Worm (Caenorhabditis elegans) whole organism, late embryonic: ENCODE results near the gene dhcr-24.

Experiments used
- C08G9.2 ChIP-seq: sonication (generic microtip); optimal IDR thresholded peaks from 2 replicates; lab custom pipeline; 2016; ENCODE audit warnings: mild to moderate bottlenecking, missing genetic modification characterization, moderate library complexity, missing compliant biosample characterization
- F13H6.1 ChIP-seq: sonication (generic microtip); optimal IDR thresholded peaks from 2 replicates; lab custom pipeline; 2016; ENCODE audit warnings: missing genetic modification characterization, missing compliant biosample characterization
- K02D7.2 ChIP-seq: sonication (generic microtip); optimal IDR thresholded peaks from 2 replicates; lab custom pipeline; 2017; ENCODE audit warnings: mild to moderate bottlenecking, missing genetic modification characterization, missing compliant biosample characterization
- K09A11.1 ChIP-seq: sonication (generic microtip); optimal IDR thresholded peaks from 2 replicates; lab custom pipeline; 2017; ENCODE audit warnings: antibody characterized with exemption, mild to moderate bottlenecking, missing genetic modification characterization, missing compliant biosample characterization; ENCODE audit not compliant: insufficient read depth
- T23F11.4 ChIP-seq: fragments of 200-800 bp; sonication (Bioruptor generic); optimal IDR thresholded peaks from 2 replicates; lab custom pipeline; 2018; ENCODE audit warnings: mild to moderate bottlenecking, missing genetic modification characterization, missing compliant biosample characterization
- ceh-14 ChIP-seq: sonication (generic microtip); optimal IDR thresholded peaks from 2 replicates; lab custom pipeline; 2016; ENCODE audit warnings: missing genotype, missing genetic modification characterization, missing compliant biosample characterization
- ceh-18 ChIP-seq: sonication (generic microtip); optimal IDR thresholded peaks from 2 replicates; lab custom pipeline; 2016; ENCODE audit warnings: missing genetic modification characterization, missing compliant biosample characterization
- ceh-19 ChIP-seq: fragments of 200-800 bp; sonication (Bioruptor generic); optimal IDR thresholded peaks from 2 replicates; lab custom pipeline; 2018; ENCODE audit warnings: mild to moderate bottlenecking, missing genetic modification characterization, missing compliant biosample characterization
- ceh-2 ChIP-seq: sonication (generic microtip); optimal IDR thresholded peaks from 2 replicates; lab custom pipeline; 2016; ENCODE audit warnings: missing genotype, missing genetic modification characterization, missing compliant biosample characterization
- ceh-22 ChIP-seq: sonication (generic microtip); optimal IDR thresholded peaks from 2 replicates; lab custom pipeline; 2017; ENCODE audit warnings: missing biosample characterization, missing genetic modification characterization
- ceh-31 ChIP-seq: sonication (generic microtip); optimal IDR thresholded peaks from 2 replicates; lab custom pipeline; 2016; ENCODE audit warnings: missing genetic modification characterization, missing compliant biosample characterization
- ceh-34 ChIP-seq: sonication (generic microtip); optimal IDR thresholded peaks from 2 replicates; lab custom pipeline; 2016; ENCODE audit warnings: mild to moderate bottlenecking, missing genetic modification characterization, missing compliant biosample characterization
- ceh-45 ChIP-seq: fragments of 200-800 bp; sonication (Bioruptor generic); IDR thresholded peaks from 2 replicates; pipeline ENCODE4 v1.3.6; 2022; ENCODE audit warnings: missing genetic modification reagents, missing genetic modification characterization, missing compliant biosample characterization
- ceh-48 ChIP-seq: sonication (generic microtip); optimal IDR thresholded peaks from 2 replicates; lab custom pipeline; 2016; ENCODE audit warnings: missing genetic modification characterization, inconsistent platforms, missing compliant biosample characterization
- ceh-6 ChIP-seq: fragments of 200-800 bp; sonication (Bioruptor generic); optimal IDR thresholded peaks from 2 replicates; lab custom pipeline; 2018; ENCODE audit warnings: mild to moderate bottlenecking, missing genetic modification characterization, missing compliant biosample characterization
- ceh-9 ChIP-seq: sonication (generic microtip); optimal IDR thresholded peaks from 2 replicates; lab custom pipeline; 2016; ENCODE audit warnings: mild to moderate bottlenecking, missing genetic modification characterization, inconsistent platforms, missing compliant biosample characterization
- che-1 ChIP-seq: sonication (generic microtip); optimal IDR thresholded peaks from 2 replicates; lab custom pipeline; 2016; ENCODE audit warnings: mild to moderate bottlenecking, missing genetic modification characterization, missing compliant biosample characterization
- dve-1 ChIP-seq: sonication (generic microtip); optimal IDR thresholded peaks from 2 replicates; lab custom pipeline; 2017; ENCODE audit warnings: antibody characterized with exemption, mild to moderate bottlenecking, missing genetic modification characterization, missing compliant biosample characterization
- elt-2 ChIP-seq: sonication (generic microtip); optimal IDR thresholded peaks from 2 replicates; lab custom pipeline; 2016; ENCODE audit warnings: missing genetic modification reagents, missing genetic modification characterization, missing compliant biosample characterization
- elt-4 ChIP-seq: sonication (generic microtip); optimal IDR thresholded peaks from 2 replicates; lab custom pipeline; 2016; ENCODE audit warnings: missing genetic modification characterization, missing compliant biosample characterization
- ets-4 ChIP-seq: sonication (generic microtip); optimal IDR thresholded peaks from 2 replicates; lab custom pipeline; 2016; ENCODE audit warnings: missing genetic modification characterization, missing compliant biosample characterization
- eyg-1 ChIP-seq: sonication (generic microtip); optimal IDR thresholded peaks from 2 replicates; lab custom pipeline; 2016; ENCODE audit warnings: missing genotype, missing genetic modification characterization, missing compliant biosample characterization
- fax-1 ChIP-seq: sonication (generic microtip); optimal IDR thresholded peaks from 2 replicates; lab custom pipeline; 2016; ENCODE audit warnings: missing genotype, missing genetic modification characterization, missing compliant biosample characterization
- fkh-10 ChIP-seq: fragments of 150-350 bp; optimal IDR thresholded peaks from 2 replicates; lab custom pipeline; 2014; ENCODE audit warnings: missing biosample characterization, missing genetic modification reagents, missing genetic modification characterization
- gmeb-2 ChIP-seq: sonication (generic microtip); optimal IDR thresholded peaks from 2 replicates; lab custom pipeline; 2016; ENCODE audit warnings: missing genetic modification characterization, inconsistent platforms, missing compliant biosample characterization
- hlh-15 ChIP-seq: sonication (generic microtip); optimal IDR thresholded peaks from 2 replicates; lab custom pipeline; 2016; ENCODE audit warnings: missing genetic modification characterization, missing compliant biosample characterization
- hlh-30 ChIP-seq: sonication (generic microtip); optimal IDR thresholded peaks from 2 replicates; lab custom pipeline; 2017; ENCODE audit warnings: antibody characterized with exemption, missing genetic modification characterization, missing compliant biosample characterization; ENCODE audit not compliant: insufficient read depth
- hlh-6 ChIP-seq: sonication (generic microtip); optimal IDR thresholded peaks from 2 replicates; lab custom pipeline; 2016; ENCODE audit warnings: missing genotype, missing genetic modification characterization, missing compliant biosample characterization
- hlh-8 ChIP-seq: sonication (generic microtip); optimal IDR thresholded peaks from 2 replicates; lab custom pipeline; 2016; ENCODE audit warnings: missing genotype, missing genetic modification characterization, missing compliant biosample characterization
- lim-6 ChIP-seq: sonication (generic microtip); optimal IDR thresholded peaks from 2 replicates; lab custom pipeline; 2016; ENCODE audit warnings: missing genetic modification characterization, missing compliant biosample characterization
- madf-2 ChIP-seq: sonication (generic microtip); optimal IDR thresholded peaks from 2 replicates; lab custom pipeline; 2017; ENCODE audit warnings: missing genetic modification characterization, missing compliant biosample characterization
- nfya-1 ChIP-seq: sonication (generic microtip); optimal IDR thresholded peaks from 2 replicates; lab custom pipeline; 2017; ENCODE audit warnings: missing genetic modification characterization, mild to moderate bottlenecking, missing compliant biosample characterization, antibody characterized with exemption, moderate library complexity
- npax-4 ChIP-seq: sonication (generic microtip); optimal IDR thresholded peaks from 2 replicates; lab custom pipeline; 2016; ENCODE audit warnings: missing genetic modification characterization, missing compliant biosample characterization
- pag-3 ChIP-seq: sonication (generic microtip); optimal IDR thresholded peaks from 2 replicates; lab custom pipeline; 2016; ENCODE audit warnings: missing compliant biosample characterization, missing genetic modification characterization, borderline replicate concordance
- pat-9 ChIP-seq: fragments of 200-800 bp; sonication (Bioruptor generic); optimal IDR thresholded peaks from 2 replicates; lab custom pipeline; 2018; ENCODE audit warnings: mild to moderate bottlenecking, missing genetic modification characterization, moderate library complexity, missing compliant biosample characterization
- pha-2 ChIP-seq: sonication (generic microtip); optimal IDR thresholded peaks from 2 replicates; lab custom pipeline; 2017; ENCODE audit warnings: mild to moderate bottlenecking, missing genetic modification characterization, missing compliant biosample characterization
- pros-1 ChIP-seq: fragments of 150-350 bp; optimal IDR thresholded peaks from 2 replicates; lab custom pipeline; 2014; ENCODE audit warnings: missing biosample characterization, missing genetic modification reagents, missing genetic modification characterization
- ref-2 ChIP-seq: sonication (generic microtip); optimal IDR thresholded peaks from 2 replicates; lab custom pipeline; 2016; ENCODE audit warnings: missing genetic modification characterization, missing compliant biosample characterization
- rnt-1 ChIP-seq: sonication (generic microtip); optimal IDR thresholded peaks from 2 replicates; lab custom pipeline; 2016; ENCODE audit warnings: missing genetic modification characterization, missing compliant biosample characterization
- sdc-2 ChIP-seq: sonication (generic microtip); optimal IDR thresholded peaks from 2 replicates; lab custom pipeline; 2016; ENCODE audit warnings: missing genotype, missing genetic modification characterization, missing compliant biosample characterization
- sox-2 ChIP-seq: fragments of 200-800 bp; sonication (Bioruptor generic); IDR thresholded peaks from 2 replicates; pipeline ENCODE4 v1.3.6; 2022; ENCODE audit warnings: missing genetic modification reagents, missing genetic modification characterization, missing compliant biosample characterization
- syd-9 ChIP-seq: sonication (generic microtip); optimal IDR thresholded peaks from 2 replicates; lab custom pipeline; 2016; ENCODE audit warnings: mild to moderate bottlenecking, missing genetic modification characterization, moderate library complexity, missing compliant biosample characterization
- tbx-2 ChIP-seq: sonication (generic microtip); optimal IDR thresholded peaks from 2 replicates; lab custom pipeline; 2016; ENCODE audit warnings: missing genetic modification characterization, missing compliant biosample characterization
- tbx-7 ChIP-seq: sonication (generic microtip); optimal IDR thresholded peaks from 2 replicates; lab custom pipeline; 2016; ENCODE audit warnings: missing genotype, missing genetic modification characterization, missing compliant biosample characterization
- ttx-3 ChIP-seq: sonication (generic microtip); optimal IDR thresholded peaks from 2 replicates; lab custom pipeline; 2016; ENCODE audit warnings: missing genetic modification reagents, missing genetic modification characterization, missing compliant biosample characterization
- unc-42 ChIP-seq: sonication (generic microtip); optimal IDR thresholded peaks from 2 replicates; lab custom pipeline; 2016; ENCODE audit warnings: missing genotype, missing genetic modification characterization, missing compliant biosample characterization
- unc-55 ChIP-seq: sonication (generic microtip); optimal IDR thresholded peaks from 2 replicates; lab custom pipeline; 2017; ENCODE audit warnings: missing biosample characterization, missing genetic modification reagents, missing genetic modification characterization
- zip-5 ChIP-seq: sonication (generic microtip); optimal IDR thresholded peaks from 2 replicates; lab custom pipeline; 2016; ENCODE audit warnings: missing genetic modification characterization, missing compliant biosample characterization
- ztf-16 ChIP-seq: sonication (generic microtip); optimal IDR thresholded peaks from 2 replicates; lab custom pipeline; 2017; ENCODE audit warnings: missing genetic modification characterization, missing compliant biosample characterization

Gene dhcr-24

DNA sequence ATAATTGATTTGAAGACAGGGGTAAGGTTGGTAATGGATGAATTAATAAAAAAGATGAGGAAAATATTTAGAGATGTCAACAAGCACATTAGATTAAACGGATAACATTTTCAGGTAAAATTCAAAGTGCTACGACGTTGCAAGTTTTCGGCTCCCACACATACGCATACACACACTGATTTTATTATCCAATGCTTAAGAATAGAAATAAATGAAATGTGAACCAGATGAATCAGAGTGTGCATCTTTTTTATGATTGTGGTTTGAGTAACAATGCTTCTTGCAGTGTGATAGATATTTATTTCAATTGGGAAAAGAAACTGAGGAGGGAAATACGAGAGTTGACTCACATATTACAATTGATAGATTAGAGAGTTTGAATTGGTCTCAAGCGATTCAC is 25.2 kb downstream of the dhcr-24 start:
- TF ChIP-seq hlh-8 (tag; lab: Kevin White, UChicago) (peak; percentile 2), F13H6.1 (tag; lab: Kevin White, UChicago) (no peak)
- TF ChIP-seq, all 69 proteins: peak for 1

DNA sequence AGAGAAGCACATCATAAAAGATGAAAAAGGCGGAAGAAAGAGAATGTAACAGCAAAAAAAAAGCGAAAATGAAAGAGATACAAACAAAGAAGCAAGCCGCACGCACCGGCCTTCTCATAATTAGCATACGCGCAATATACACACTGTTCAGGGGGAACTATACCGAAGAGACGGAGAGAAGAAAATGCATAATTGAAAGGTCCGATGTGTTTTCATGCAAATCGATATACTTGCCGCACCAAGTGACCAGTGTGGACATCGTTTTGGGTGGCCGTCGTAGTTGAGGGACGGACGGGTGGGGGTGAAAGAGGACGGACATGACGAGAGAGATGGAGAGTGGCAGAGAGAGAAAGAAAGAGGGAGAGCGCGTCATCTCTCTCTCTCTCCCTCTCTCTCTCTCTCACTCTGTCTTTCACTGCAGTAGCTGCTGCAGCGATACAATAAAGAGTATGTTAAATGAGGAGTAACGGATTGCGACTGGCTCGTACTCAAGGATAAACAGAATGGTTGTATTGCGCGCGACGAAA is 27.6 kb downstream of the dhcr-24 start:
- no peak for TF ChIP-seq fax-1 (tag; lab: Kevin White, UChicago)
- TF ChIP-seq ref-2 (tag; lab: Kevin White, UChicago), result peak; percentile 81
- TF ChIP-seq sdc-2, result peak; percentile 77
- TF ChIP-seq unc-55 (GFP tag; lab: Kevin White, UChicago), result peak; percentile 97
- TF ChIP-seq ets-4 (tag; lab: Kevin White, UChicago), result peak; percentile 35
- TF ChIP-seq ceh-48, result peak; percentile 78
- peak; percentile 71 for TF ChIP-seq ceh-22 (tag; lab: Kevin White, UChicago)
- no peak for TF ChIP-seq che-1 (tag; lab: Kevin White, UChicago)
- TF ChIP-seq gmeb-2, result no peak
- TF ChIP-seq pha-2, result peak; percentile 38
- peak; percentile 10 for TF ChIP-seq madf-2 (tag; lab: Kevin White, UChicago)
- no peak for TF ChIP-seq npax-4
- peak; percentile 75 for TF ChIP-seq ceh-19
- TF ChIP-seq hlh-30 (tag; lab: Kevin White, UChicago), result peak; percentile 71
- peak; percentile 56 for TF ChIP-seq pros-1 (tag; lab: Kevin White, UChicago)
- peak; percentile 34 for TF ChIP-seq T23F11.4
- no peak for TF ChIP-seq hlh-8 (tag; lab: Kevin White, UChicago)
- peak; percentile 87 for TF ChIP-seq ceh-34 (tag; lab: Kevin White, UChicago)
- peak; percentile 89 for TF ChIP-seq tbx-2 (tag; lab: Kevin White, UChicago)
- peak; percentile 48 for TF ChIP-seq C08G9.2 (tag; lab: Kevin White, UChicago)
- TF ChIP-seq ceh-18, result peak; percentile 91
- peak; percentile 19 for TF ChIP-seq K09A11.1
- peak; percentile 58 for TF ChIP-seq ceh-14 (tag; lab: Kevin White, UChicago)
- peak; percentile 96 for TF ChIP-seq ceh-31 (tag; lab: Kevin White, UChicago)
- peak; percentile 61 for TF ChIP-seq syd-9 (tag; lab: Kevin White, UChicago)
- TF ChIP-seq hlh-15 (tag; lab: Kevin White, UChicago), result no peak
- TF ChIP-seq pag-3 (tag; lab: Kevin White, UChicago), result no peak
- no peak for TF ChIP-seq elt-4 (tag; lab: Kevin White, UChicago)
- TF ChIP-seq rnt-1, result peak; percentile 68
- peak; percentile 17 for TF ChIP-seq ceh-6
- TF ChIP-seq ztf-16 (tag; lab: Kevin White, UChicago), result peak; percentile 40
- no peak for TF ChIP-seq ttx-3
- TF ChIP-seq ceh-9 (tag; lab: Kevin White, UChicago), result no peak
- TF ChIP-seq F13H6.1 (tag; lab: Kevin White, UChicago), result peak; percentile 87
- TF ChIP-seq eyg-1 (tag; lab: Kevin White, UChicago), result peak; percentile 38
- TF ChIP-seq zip-5 (tag; lab: Kevin White, UChicago), result no peak
- TF ChIP-seq unc-42 (tag; lab: Kevin White, UChicago), result peak; percentile 86
- TF ChIP-seq hlh-6, result peak; percentile 35
- no peak for TF ChIP-seq pat-9 (tag; lab: Kevin White, UChicago)
- TF ChIP-seq fkh-10 (GFP tag; lab: Kevin White, UChicago), result no peak
- peak; percentile 19 for TF ChIP-seq elt-2 (tag; lab: Kevin White, UChicago)
- TF ChIP-seq dve-1 (tag; lab: Kevin White, UChicago), result peak; percentile 67
- TF ChIP-seq sox-2 (GFP tag; lab: Robert Waterston, UW), result no peak; the same call in 1 of the 2 replicates
- no peak for TF ChIP-seq ceh-45 (GFP tag; lab: Robert Waterston, UW)
- TF ChIP-seq K02D7.2 (tag; lab: Kevin White, UChicago), result no peak
- peak; percentile 50 for TF ChIP-seq ceh-2
- no peak for TF ChIP-seq lim-6 (tag; lab: Kevin White, UChicago)
- peak; percentile 88 for TF ChIP-seq nfya-1 (tag; lab: Kevin White, UChicago)
- TF ChIP-seq tbx-7 (tag; lab: Kevin White, UChicago), result no peak
